Worm (Caenorhabditis elegans) whole organism, late embryonic: ENCODE results near the gene ZC395.4.

Experiments used
- F13H6.1 ChIP-seq: sonication (generic microtip); optimal IDR thresholded peaks from 2 replicates; lab custom pipeline; 2016; ENCODE audit warnings: missing genetic modification characterization, missing compliant biosample characterization
- K02D7.2 ChIP-seq: sonication (generic microtip); optimal IDR thresholded peaks from 2 replicates; lab custom pipeline; 2017; ENCODE audit warnings: mild to moderate bottlenecking, missing genetic modification characterization, missing compliant biosample characterization
- Y22D7AL.16 ChIP-seq: sonication (generic microtip); optimal IDR thresholded peaks from 2 replicates; lab custom pipeline; 2016; ENCODE audit warnings: missing genetic modification characterization, missing compliant biosample characterization
- ahr-1 ChIP-seq: sonication (generic microtip); optimal IDR thresholded peaks from 2 replicates; lab custom pipeline; 2016; ENCODE audit warnings: missing genetic modification characterization, missing compliant biosample characterization
- ceh-14 ChIP-seq: sonication (generic microtip); optimal IDR thresholded peaks from 2 replicates; lab custom pipeline; 2016; ENCODE audit warnings: missing genotype, missing genetic modification characterization, missing compliant biosample characterization
- ceh-18 ChIP-seq: sonication (generic microtip); optimal IDR thresholded peaks from 2 replicates; lab custom pipeline; 2016; ENCODE audit warnings: missing genetic modification characterization, missing compliant biosample characterization
- ceh-19 ChIP-seq: fragments of 200-800 bp; sonication (Bioruptor generic); optimal IDR thresholded peaks from 2 replicates; lab custom pipeline; 2018; ENCODE audit warnings: mild to moderate bottlenecking, missing genetic modification characterization, missing compliant biosample characterization
- ceh-2 ChIP-seq: sonication (generic microtip); optimal IDR thresholded peaks from 2 replicates; lab custom pipeline; 2016; ENCODE audit warnings: missing genotype, missing genetic modification characterization, missing compliant biosample characterization
- ceh-24 ChIP-seq: sonication (generic microtip); optimal IDR thresholded peaks from 2 replicates; lab custom pipeline; 2016; ENCODE audit warnings: mild to moderate bottlenecking, missing genetic modification characterization, missing compliant biosample characterization
- ceh-30 ChIP-seq: fragments of 150-350 bp; optimal IDR thresholded peaks from 2 replicates; lab custom pipeline; 2014; ENCODE audit warnings: missing biosample characterization, missing genetic modification characterization
- ceh-48 ChIP-seq: sonication (generic microtip); optimal IDR thresholded peaks from 2 replicates; lab custom pipeline; 2016; ENCODE audit warnings: missing genetic modification characterization, inconsistent platforms, missing compliant biosample characterization
- ceh-6 ChIP-seq: fragments of 200-800 bp; sonication (Bioruptor generic); optimal IDR thresholded peaks from 2 replicates; lab custom pipeline; 2018; ENCODE audit warnings: mild to moderate bottlenecking, missing genetic modification characterization, missing compliant biosample characterization
- che-1 ChIP-seq: sonication (generic microtip); optimal IDR thresholded peaks from 2 replicates; lab custom pipeline; 2016; ENCODE audit warnings: mild to moderate bottlenecking, missing genetic modification characterization, missing compliant biosample characterization
- dve-1 ChIP-seq: sonication (generic microtip); optimal IDR thresholded peaks from 2 replicates; lab custom pipeline; 2017; ENCODE audit warnings: antibody characterized with exemption, mild to moderate bottlenecking, missing genetic modification characterization, missing compliant biosample characterization
- elt-2 ChIP-seq: sonication (generic microtip); optimal IDR thresholded peaks from 2 replicates; lab custom pipeline; 2016; ENCODE audit warnings: missing genetic modification reagents, missing genetic modification characterization, missing compliant biosample characterization
- ets-4 ChIP-seq: sonication (generic microtip); optimal IDR thresholded peaks from 2 replicates; lab custom pipeline; 2016; ENCODE audit warnings: missing genetic modification characterization, missing compliant biosample characterization
- fax-1 ChIP-seq: sonication (generic microtip); optimal IDR thresholded peaks from 2 replicates; lab custom pipeline; 2016; ENCODE audit warnings: missing genotype, missing genetic modification characterization, missing compliant biosample characterization
- fkh-6 ChIP-seq: sonication (generic microtip); optimal IDR thresholded peaks from 2 replicates; lab custom pipeline; 2016; ENCODE audit warnings: missing genetic modification characterization, missing compliant biosample characterization
- hlh-6 ChIP-seq: sonication (generic microtip); optimal IDR thresholded peaks from 2 replicates; lab custom pipeline; 2016; ENCODE audit warnings: missing genotype, missing genetic modification characterization, missing compliant biosample characterization
- hlh-8 ChIP-seq: sonication (generic microtip); optimal IDR thresholded peaks from 2 replicates; lab custom pipeline; 2016; ENCODE audit warnings: missing genotype, missing genetic modification characterization, missing compliant biosample characterization
- lim-6 ChIP-seq: sonication (generic microtip); optimal IDR thresholded peaks from 2 replicates; lab custom pipeline; 2016; ENCODE audit warnings: missing genetic modification characterization, missing compliant biosample characterization
- lin-11 ChIP-seq: fragments of 200-800 bp; sonication (Bioruptor generic); optimal IDR thresholded peaks from 2 replicates; lab custom pipeline; 2018; ENCODE audit warnings: mild to moderate bottlenecking, missing genetic modification characterization, missing compliant biosample characterization
- madf-2 ChIP-seq: sonication (generic microtip); optimal IDR thresholded peaks from 2 replicates; lab custom pipeline; 2017; ENCODE audit warnings: missing genetic modification characterization, missing compliant biosample characterization
- mec-3 ChIP-seq: sonication (generic microtip); optimal IDR thresholded peaks from 2 replicates; lab custom pipeline; 2016; ENCODE audit warnings: borderline replicate concordance, missing genetic modification characterization, missing compliant biosample characterization
- nhr-232 ChIP-seq: sonication (generic microtip); optimal IDR thresholded peaks from 2 replicates; lab custom pipeline; 2016; ENCODE audit warnings: missing genetic modification characterization, missing compliant biosample characterization
- pag-3 ChIP-seq: sonication (generic microtip); optimal IDR thresholded peaks from 2 replicates; lab custom pipeline; 2016; ENCODE audit warnings: missing compliant biosample characterization, missing genetic modification characterization, borderline replicate concordance
- pax-1 ChIP-seq: fragments of 150-350 bp; optimal IDR thresholded peaks from 2 replicates; lab custom pipeline; 2014; ENCODE audit warnings: missing biosample characterization, missing genetic modification characterization
- pha-4 ChIP-seq: fragments of 150-350 bp; optimal IDR thresholded peaks from 2 replicates; lab custom pipeline; 2018; ENCODE audit warnings: missing biosample characterization, missing genetic modification reagents, missing genetic modification characterization
- pqm-1 ChIP-seq: sonication (generic microtip); optimal IDR thresholded peaks from 2 replicates; lab custom pipeline; 2016; ENCODE audit warnings: missing genetic modification characterization, missing compliant biosample characterization
- pros-1 ChIP-seq: fragments of 150-350 bp; optimal IDR thresholded peaks from 2 replicates; lab custom pipeline; 2014; ENCODE audit warnings: missing biosample characterization, missing genetic modification reagents, missing genetic modification characterization
- ref-2 ChIP-seq: sonication (generic microtip); optimal IDR thresholded peaks from 2 replicates; lab custom pipeline; 2016; ENCODE audit warnings: missing genetic modification characterization, missing compliant biosample characterization
- rnt-1 ChIP-seq: sonication (generic microtip); optimal IDR thresholded peaks from 2 replicates; lab custom pipeline; 2016; ENCODE audit warnings: missing genetic modification characterization, missing compliant biosample characterization
- syd-9 ChIP-seq: sonication (generic microtip); optimal IDR thresholded peaks from 2 replicates; lab custom pipeline; 2016; ENCODE audit warnings: mild to moderate bottlenecking, missing genetic modification characterization, moderate library complexity, missing compliant biosample characterization
- unc-42 ChIP-seq: sonication (generic microtip); optimal IDR thresholded peaks from 2 replicates; lab custom pipeline; 2016; ENCODE audit warnings: missing genotype, missing genetic modification characterization, missing compliant biosample characterization
- unc-55 ChIP-seq: sonication (generic microtip); optimal IDR thresholded peaks from 2 replicates; lab custom pipeline; 2017; ENCODE audit warnings: missing biosample characterization, missing genetic modification reagents, missing genetic modification characterization
- unc-86 ChIP-seq: sonication (generic microtip); optimal IDR thresholded peaks from 2 replicates; lab custom pipeline; 2016; ENCODE audit warnings: missing genetic modification characterization, missing compliant biosample characterization
- ztf-16 ChIP-seq: sonication (generic microtip); optimal IDR thresholded peaks from 2 replicates; lab custom pipeline; 2017; ENCODE audit warnings: missing genetic modification characterization, missing compliant biosample characterization

ZC395.4 gene

DNA sequence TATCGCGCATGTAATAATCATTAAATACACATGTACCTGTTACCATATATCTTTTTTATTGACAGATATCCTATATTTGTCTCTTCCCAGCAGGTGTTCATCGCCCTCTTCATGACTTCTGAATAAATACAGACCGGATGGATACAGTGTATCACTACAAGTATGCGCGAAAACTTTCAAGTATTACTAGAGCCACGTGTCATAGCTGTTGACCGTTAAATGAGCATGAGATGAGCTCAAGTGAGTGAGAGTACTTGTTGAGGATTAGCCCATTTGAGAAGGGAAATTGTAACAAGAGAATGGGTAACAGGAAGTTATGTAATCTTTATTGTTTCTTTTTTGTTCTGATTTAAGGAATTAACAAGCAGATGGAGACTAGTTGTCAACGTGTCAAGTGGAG, 24.8 kb upstream of the ZC395.4 start:
- no peak for TF ChIP-seq ztf-16 (tag; lab: Kevin White, UChicago)
- no peak for TF ChIP-seq nhr-232 (tag; lab: Kevin White, UChicago)
- TF ChIP-seq elt-2 (tag; lab: Kevin White, UChicago): no peak
- TF ChIP-seq ref-2 (tag; lab: Kevin White, UChicago): no peak
- no peak for TF ChIP-seq lim-6
- TF ChIP-seq ets-4 (tag; lab: Kevin White, UChicago): no peak
- TF ChIP-seq ceh-14: no peak
- no peak for TF ChIP-seq fax-1
- no peak for TF ChIP-seq pqm-1 (tag; lab: Kevin White, UChicago)
- TF ChIP-seq Y22D7AL.16 (tag; lab: Kevin White, UChicago): no peak
- TF ChIP-seq ceh-6 (GFP tag; lab: Kevin White, UChicago): no peak

DNA sequence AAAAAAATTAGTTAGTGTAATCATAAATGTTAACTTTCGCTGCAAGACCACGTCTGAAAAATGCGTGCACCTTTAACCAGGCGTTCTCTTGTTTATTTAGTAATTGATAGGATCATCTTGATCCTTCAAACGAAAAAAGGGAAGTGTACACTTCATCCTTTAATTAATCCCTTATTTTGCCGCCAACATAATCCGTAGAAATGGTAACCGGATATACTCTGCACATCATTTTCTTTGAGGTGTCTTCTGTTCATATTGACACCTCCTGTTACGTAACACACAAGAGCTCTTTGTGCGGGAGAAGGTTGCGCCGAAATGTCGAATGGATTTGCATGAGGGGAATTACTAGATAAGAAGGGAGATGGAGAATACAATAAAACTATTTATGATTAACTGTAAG, 21.2 kb upstream of the ZC395.4 start:
- TF ChIP-seq elt-2 (tag; lab: Kevin White, UChicago): no peak
- no peak for TF ChIP-seq fkh-6 (tag; lab: Kevin White, UChicago)
- TF ChIP-seq ceh-24 (tag; lab: Kevin White, UChicago): no peak
- no peak for TF ChIP-seq pax-1
- TF ChIP-seq lin-11: no peak
- no peak for TF ChIP-seq dve-1 (tag; lab: Kevin White, UChicago)
- TF ChIP-seq F13H6.1 (tag; lab: Kevin White, UChicago): no peak
- TF ChIP-seq ceh-19 (GFP tag; lab: Kevin White, UChicago): no peak
- TF ChIP-seq fax-1: no peak
- no peak for TF ChIP-seq K02D7.2 (tag; lab: Kevin White, UChicago)
- TF ChIP-seq unc-86: no peak
- TF ChIP-seq syd-9 (tag; lab: Kevin White, UChicago): no peak
- TF ChIP-seq ceh-2 (tag; lab: Kevin White, UChicago): no peak
- no peak for TF ChIP-seq pqm-1 (tag; lab: Kevin White, UChicago)
- TF ChIP-seq ceh-48 (tag; lab: Kevin White, UChicago): no peak
- no peak for TF ChIP-seq unc-55 (GFP tag; lab: Kevin White, UChicago)
- TF ChIP-seq ceh-18 (tag; lab: Kevin White, UChicago): no peak

DNA sequence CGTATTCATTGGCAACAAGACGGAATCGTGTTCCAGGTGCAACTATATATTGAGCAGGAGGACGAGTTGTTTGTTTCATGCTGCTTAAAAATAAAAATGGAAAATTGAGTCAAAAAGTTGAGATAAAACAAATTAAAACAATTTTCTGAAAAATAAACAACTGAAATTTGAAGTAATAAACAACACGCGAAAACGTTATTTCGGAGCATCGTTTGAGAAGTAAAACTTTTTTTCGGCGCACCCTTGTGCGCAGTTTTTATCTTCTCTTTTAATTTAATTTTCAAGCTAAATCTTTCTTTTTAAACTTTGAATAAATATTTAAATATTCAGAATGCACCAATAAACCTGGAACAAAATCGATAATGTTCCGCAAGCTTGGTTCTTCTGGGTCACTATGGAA, 15.8 kb upstream of the ZC395.4 start, which contains the start of the genes sumv-1 and gop-1:
TSS of gene sumv-1 (minus strand) at position 80 of the 400 bp plus-strand sequence.
TSS of gene gop-1 (plus strand) at position 331 of the 400 bp plus-strand sequence.
- TF ChIP-seq unc-42 (tag; lab: Kevin White, UChicago): peak; percentile 19
- no peak for TF ChIP-seq hlh-6 (tag; lab: Kevin White, UChicago)
- no peak for TF ChIP-seq nhr-232 (tag; lab: Kevin White, UChicago)

DNA sequence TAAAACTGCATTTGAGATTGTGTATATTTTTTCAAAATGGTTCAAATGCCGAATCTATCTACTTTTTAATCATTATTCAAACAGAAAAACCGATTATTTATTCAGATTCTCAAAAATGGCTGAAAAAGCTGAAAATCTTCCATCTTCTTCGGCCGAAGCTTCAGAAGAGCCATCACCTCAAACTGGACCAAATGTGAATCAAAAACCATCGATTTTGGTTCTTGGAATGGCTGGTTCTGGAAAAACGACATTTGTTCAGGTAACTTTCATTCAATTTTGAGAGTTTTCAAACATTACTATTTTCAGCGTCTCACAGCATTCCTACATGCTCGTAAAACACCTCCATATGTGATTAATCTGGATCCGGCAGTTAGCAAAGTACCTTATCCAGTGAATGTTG, 11.0 kb upstream of the ZC395.4 start, which contains the start of gene gop-2:
TSS of gene gop-2 (plus strand) at position 106 of the 400 bp plus-strand sequence.
- TF ChIP-seq pros-1 (tag; lab: Kevin White, UChicago) (no peak), unc-86 (no peak), rnt-1 (tag; lab: Kevin White, UChicago) (no peak), ahr-1 (tag; lab: Kevin White, UChicago) (no peak), mec-3 (tag; lab: Kevin White, UChicago) (no peak), che-1 (tag; lab: Kevin White, UChicago) (no peak), hlh-6 (tag; lab: Kevin White, UChicago) (no peak), Y22D7AL.16 (tag; lab: Kevin White, UChicago) (no peak), ceh-30 (no peak), ceh-19 (GFP tag; lab: Kevin White, UChicago) (no peak), ceh-24 (tag; lab: Kevin White, UChicago) (no peak), pha-4 (tag; lab: Kevin White, UChicago) (no peak), hlh-8 (tag; lab: Kevin White, UChicago) (no peak), madf-2 (tag; lab: Kevin White, UChicago) (no peak), pag-3 (tag; lab: Kevin White, UChicago) (no peak), ref-2 (tag; lab: Kevin White, UChicago) (no peak), ceh-48 (tag; lab: Kevin White, UChicago) (no peak), syd-9 (tag; lab: Kevin White, UChicago) (no peak)
